Fruit fly (Drosophila melanogaster): Measurements from ENCODE around the gene Septin4.

The Septin4 gene

dm6 chrX:16694959-16695358 is at the start of gene Septin4:
TSS of gene Septin4 (minus strand) at chrX:16695173.
- TF ChIP-seq CG8478 (optimal IDR thresholded peaks at IDR 0.05) (no peak), CTCF (optimal IDR thresholded peaks at IDR 0.05) (no peak)

dm6 chrX:16744345-16744744 is 49.4 kb upstream of the Septin4 start:
- TF ChIP-seq CTCF (optimal IDR thresholded peaks at IDR 0.05) (no peak), CG8478 (optimal IDR thresholded peaks at IDR 0.05) (no peak)

dm6 chrX:16742547-16742946 is 47.6 kb upstream of the Septin4 start, which contains the start of gene Twdlalpha:
TSS of gene Twdlalpha (plus strand) at chrX:16742847.
- TF ChIP-seq CG8478 (optimal IDR thresholded peaks at IDR 0.05) (no peak), CTCF (optimal IDR thresholded peaks at IDR 0.05) (no peak)

dm6 chrX:16740606-16741005 is 45.6 kb upstream of the Septin4 start, which contains the start of gene CG32568:
TSS of gene CG32568 (plus strand) at chrX:16740906.
- no peak for TF ChIP-seq CG8478 (optimal IDR thresholded peaks at IDR 0.05)
- no peak for TF ChIP-seq CTCF (optimal IDR thresholded peaks at IDR 0.05)

- no peak for TF ChIP-seq CTCF (optimal IDR thresholded peaks at IDR 0.05)
These were observed 42.9 kb upstream of the Septin4 start, which contains the start of gene TwdlZ for dm6 chrX:16737878-16738277. TSS of gene TwdlZ (plus strand) at chrX:16738178.

- TF ChIP-seq CTCF (optimal IDR thresholded peaks at IDR 0.05) (no peak), CG8478 (optimal IDR thresholded peaks at IDR 0.05) (no peak)
These were observed 41.2 kb upstream of the Septin4 start for dm6 chrX:16736180-16736579.

- TF ChIP-seq CTCF (optimal IDR thresholded peaks at IDR 0.05) (no peak), CG8478 (optimal IDR thresholded peaks at IDR 0.05) (no peak)
These were observed 39.7 kb upstream of the Septin4 start, which contains the start of gene TwdlY for dm6 chrX:16734647-16735046. TSS of gene TwdlY (plus strand) at chrX:16734947.

- TF ChIP-seq CG8478 (optimal IDR thresholded peaks at IDR 0.05), result no peak
- TF ChIP-seq CTCF (optimal IDR thresholded peaks at IDR 0.05), result no peak
These were observed 38.3 kb upstream of the Septin4 start for dm6 chrX:16733244-16733643.

dm6 chrX:16730791-16731190 is 35.8 kb upstream of the Septin4 start, which contains the start of gene TwdlX:
TSS of gene TwdlX (plus strand) at chrX:16731091.
- TF ChIP-seq CTCF (optimal IDR thresholded peaks at IDR 0.05) (no peak), CG8478 (optimal IDR thresholded peaks at IDR 0.05) (no peak)

dm6 chrX:16724544-16724943 is 29.6 kb upstream of the Septin4 start:
- TF ChIP-seq CG8478 (optimal IDR thresholded peaks at IDR 0.05) (no peak), CTCF (optimal IDR thresholded peaks at IDR 0.05) (no peak)

- TF ChIP-seq CG8478 (optimal IDR thresholded peaks at IDR 0.05), result no peak
- no peak for TF ChIP-seq CTCF (optimal IDR thresholded peaks at IDR 0.05)
These were observed 28.5 kb upstream of the Septin4 start for dm6 chrX:16723203-16724173.

dm6 chrX:16721168-16721567 is 26.2 kb upstream of the Septin4 start, which contains the start of the genes CG32572 and CG34325:
TSS of gene CG32572 (plus strand) at chrX:16721183.
TSS of gene CG34325 (minus strand) at chrX:16721411.
- TF ChIP-seq CTCF (optimal IDR thresholded peaks at IDR 0.05), result no peak

dm6 chrX:16718169-16718723 is 23.3 kb upstream of the Septin4 start:
- TF ChIP-seq CG8478 (optimal IDR thresholded peaks at IDR 0.05) (no peak), CTCF (optimal IDR thresholded peaks at IDR 0.05) (no peak)

dm6 chrX:16716649-16717048 is 21.7 kb upstream of the Septin4 start:
- TF ChIP-seq CG8478 (optimal IDR thresholded peaks at IDR 0.05), result no peak
- TF ChIP-seq CTCF (optimal IDR thresholded peaks at IDR 0.05), result no peak

dm6 chrX:16711003-16711402 is 16.0 kb upstream of the Septin4 start, which contains the start of gene CG13008:
TSS of gene CG13008 (plus strand) at chrX:16711303.
- no peak for TF ChIP-seq CG8478 (optimal IDR thresholded peaks at IDR 0.05)
- no peak for TF ChIP-seq CTCF (optimal IDR thresholded peaks at IDR 0.05)

dm6 chrX:16706774-16707173 is 11.8 kb upstream of the Septin4 start, which contains the start of gene CG9672:
TSS of gene CG9672 (minus strand) at chrX:16706874.
- TF ChIP-seq CG8478 (optimal IDR thresholded peaks at IDR 0.05) (no peak), CTCF (optimal IDR thresholded peaks at IDR 0.05) (no peak)

All from S2 (cell line).